5 fruit fly cellular contexts compared by ENCODE assay signal in the genomic region with DNA sequence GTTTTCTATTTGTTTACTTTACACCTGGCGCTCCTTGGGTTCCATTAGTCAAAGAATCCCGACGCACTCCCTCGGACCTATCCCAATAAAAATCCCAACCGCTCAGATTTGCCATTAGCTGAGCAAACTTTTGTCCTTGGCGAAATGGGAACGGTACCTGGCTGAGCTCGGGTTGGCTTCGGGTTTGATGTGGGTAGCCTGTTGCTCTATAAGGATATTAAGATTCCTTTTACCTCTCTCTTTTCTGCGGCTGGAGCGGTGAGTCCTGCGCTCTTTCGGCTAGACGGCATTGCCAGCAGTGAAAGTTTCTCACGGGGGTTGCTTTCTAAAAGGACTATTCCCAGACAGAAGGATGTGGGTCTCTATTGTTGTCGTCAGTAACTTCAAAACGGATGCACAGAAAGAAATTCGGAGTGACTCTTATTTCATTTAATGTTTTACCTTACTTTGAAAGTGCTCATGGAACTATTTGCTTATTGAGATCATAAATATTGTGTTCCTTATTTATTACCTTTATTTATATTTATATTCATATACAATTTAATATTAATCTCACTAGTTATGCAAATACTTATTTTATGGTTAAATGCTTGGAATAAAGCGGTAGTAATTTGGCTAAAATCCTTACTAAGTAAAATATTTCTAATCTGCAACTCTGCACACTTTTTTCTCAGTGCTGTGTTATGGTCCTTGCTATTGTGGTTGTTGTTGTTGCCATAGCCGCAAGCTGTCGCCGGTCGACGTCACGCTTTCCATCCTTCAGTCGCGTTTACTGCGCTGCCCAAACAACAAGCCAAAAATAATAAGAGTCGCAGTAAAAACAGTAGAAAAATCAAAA.
TF ChIP-seq lines count a peak whose summit lies in the region.

CG5910 (plus strand) TSS at position 788 of the 838 bp plus-strand sequence.

- peak; percentile 36 for TF ChIP-seq CTCF in whole organism, embryonic (GFP tag; optimal IDR thresholded peaks at IDR 0.05; lab: Kevin White, UChicago)

TF ChIP-seq in whole organism, adult, 20 proteins besides CTCF, POLR2A, EP300 and RAD21:
- no peak for TF ChIP-seq CG5204 (GFP tag; optimal IDR thresholded peaks at IDR 0.05; lab: Kevin White, UChicago)
- TF ChIP-seq cnc (optimal IDR thresholded peaks at IDR 0.05; lab: Kevin White, UChicago), result no peak
- TF ChIP-seq CG1620 (GFP tag; optimal IDR thresholded peaks at IDR 0.05; lab: Kevin White, UChicago), result no peak
- peak; percentile 18 for TF ChIP-seq CG14711 (tag; optimal IDR thresholded peaks at IDR 0.05; lab: Kevin White, UChicago)
- peak; percentile 7 for TF ChIP-seq CG7045 (GFP tag; optimal IDR thresholded peaks at IDR 0.05; lab: Kevin White, UChicago)
- no peak for TF ChIP-seq Mnt (GFP tag; optimal IDR thresholded peaks at IDR 0.05; lab: Kevin White, UChicago)
- no peak for TF ChIP-seq cic (GFP tag; optimal IDR thresholded peaks at IDR 0.05; lab: Kevin White, UChicago)
- TF ChIP-seq pad (GFP tag; optimal IDR thresholded peaks at IDR 0.05; lab: Kevin White, UChicago), result no peak
- no peak for TF ChIP-seq kay (GFP tag; lab: Kevin White, UChicago; ENCODE audit: borderline replicate concordance)
- no peak for TF ChIP-seq CG12768 (GFP tag; optimal IDR thresholded peaks at IDR 0.05; lab: Kevin White, UChicago)
- no peak for TF ChIP-seq Clk (GFP tag; optimal IDR thresholded peaks at IDR 0.05; lab: Kevin White, UChicago)
- no peak for TF ChIP-seq Hr96 (GFP tag; optimal IDR thresholded peaks at IDR 0.05; lab: Kevin White, UChicago)
- TF ChIP-seq CG33017 (tag; optimal IDR thresholded peaks at IDR 0.05; lab: Kevin White, UChicago), result no peak
- no peak for TF ChIP-seq CG7101 (tag; optimal IDR thresholded peaks at IDR 0.05; lab: Kevin White, UChicago)
- TF ChIP-seq bab1 (GFP tag; optimal IDR thresholded peaks at IDR 0.05; lab: Kevin White, UChicago), result no peak
- TF ChIP-seq tj (GFP tag; optimal IDR thresholded peaks at IDR 0.05; lab: Kevin White, UChicago), result no peak

TF ChIP-seq in whole organism, embryonic, 481 proteins besides CTCF, POLR2A, EP300 and RAD21 (continues in another document):
- no peak for TF ChIP-seq Mes4 (GFP tag; optimal IDR thresholded peaks at IDR 0.05; lab: Kevin White, UChicago)
- TF ChIP-seq jumu (GFP tag; optimal IDR thresholded peaks at IDR 0.05; lab: Kevin White, UChicago), result no peak
- TF ChIP-seq CG32767 (GFP tag; IDR thresholded peaks at IDR 0.05; lab: Robert Waterston, UW), result peak; percentile 74
- no peak for TF ChIP-seq CG7963 (GFP tag; IDR thresholded peaks at IDR 0.05; lab: Robert Waterston, UW; ENCODE audit: partially characterized antibody)
- TF ChIP-seq CG6654 (GFP tag; optimal IDR thresholded peaks at IDR 0.05; lab: Kevin White, UChicago), result peak; percentile 60
- TF ChIP-seq Oaz (GFP tag; IDR thresholded peaks at IDR 0.05; lab: Robert Waterston, UW), result peak; percentile 50; the same call in 1 of the 2 replicates
- no peak for TF ChIP-seq prd (optimal IDR thresholded peaks at IDR 0.05; lab: Kevin White, UChicago)
- TF ChIP-seq prd (GFP tag; IDR thresholded peaks at IDR 0.05; lab: Robert Waterston, UW), result peak; percentile 82
- peak; percentile 81 for TF ChIP-seq CrebB (tag; optimal IDR thresholded peaks at IDR 0.05; lab: Kevin White, UChicago)
- no peak for TF ChIP-seq CG1832 (GFP tag; optimal IDR thresholded peaks at IDR 0.05; lab: Kevin White, UChicago)
- peak; percentile 84 for TF ChIP-seq row (GFP tag; IDR thresholded peaks at IDR 0.05; lab: Robert Waterston, UW)
- peak; percentile 87 for TF ChIP-seq CG8388 (GFP tag; optimal IDR thresholded peaks at IDR 0.05; lab: Kevin White, UChicago)
- peak; percentile 78 for TF ChIP-seq CG3407 (GFP tag; optimal IDR thresholded peaks at IDR 0.05; lab: Kevin White, UChicago)
- peak; percentile 81 for TF ChIP-seq sens (GFP tag; lab: Kevin White, UChicago)
- TF ChIP-seq CG4424 (GFP tag; optimal IDR thresholded peaks at IDR 0.05; lab: Kevin White, UChicago), result peak; percentile 88
- TF ChIP-seq ERR (GFP tag; optimal IDR thresholded peaks at IDR 0.05; lab: Kevin White, UChicago), result no peak
- TF ChIP-seq bab2 (GFP tag; optimal IDR thresholded peaks at IDR 0.05; lab: Kevin White, UChicago), result peak; percentile 7

TF ChIP-seq in whole organism, prepupa, 60 proteins besides CTCF, POLR2A, EP300 and RAD21 (continues in another document):
- TF ChIP-seq CG9139 (GFP tag; optimal IDR thresholded peaks at IDR 0.05; lab: Kevin White, UChicago) (no peak), CG31627 (GFP tag; optimal IDR thresholded peaks at IDR 0.05; lab: Kevin White, UChicago) (peak; percentile 27), topi (GFP tag; optimal IDR thresholded peaks at IDR 0.05; lab: Kevin White, UChicago) (no peak), Blimp-1 (GFP tag; optimal IDR thresholded peaks at IDR 0.05; lab: Kevin White, UChicago) (no peak), fd85E (GFP tag; optimal IDR thresholded peaks at IDR 0.05; lab: Kevin White, UChicago) (no peak), CG3032 (tag; optimal IDR thresholded peaks at IDR 0.05; lab: Kevin White, UChicago) (peak; percentile 86), Gug (GFP tag; IDR thresholded peaks at IDR 0.05; lab: Robert Waterston, UW) (no peak), CG6163 (GFP tag; IDR thresholded peaks at IDR 0.05; lab: Robert Waterston, UW) (peak; percentile 61; the same call in 1 of the 3 replicates), CG6276 (GFP tag; optimal IDR thresholded peaks at IDR 0.05; lab: Kevin White, UChicago) (no peak), CG1621 (tag; optimal IDR thresholded peaks at IDR 0.05; lab: Kevin White, UChicago) (no peak), CG16779 (tag; optimal IDR thresholded peaks at IDR 0.05; lab: Kevin White, UChicago) (no peak), fd59A (GFP tag; optimal IDR thresholded peaks at IDR 0.05; lab: Kevin White, UChicago) (peak; percentile 64), ss (GFP tag; optimal IDR thresholded peaks at IDR 0.05; lab: Kevin White, UChicago) (no peak), CG6808 (GFP tag; optimal IDR thresholded peaks at IDR 0.05; lab: Kevin White, UChicago) (no peak), CG15336 (GFP tag; IDR thresholded peaks at IDR 0.05; lab: Robert Waterston, UW) (peak; percentile 61), vri (GFP tag; optimal IDR thresholded peaks at IDR 0.05; lab: Kevin White, UChicago) (no peak), Sox15 (GFP tag; optimal IDR thresholded peaks at IDR 0.05; lab: Kevin White, UChicago) (peak; percentile 40), CG7368 (GFP tag; optimal IDR thresholded peaks at IDR 0.05; lab: Kevin White, UChicago) (no peak)

TF ChIP-seq in whole organism, pupa, 21 proteins besides CTCF, POLR2A, EP300 and RAD21:
- peak; percentile 79 for TF ChIP-seq Snoo (tag; optimal IDR thresholded peaks at IDR 0.05; lab: Kevin White, UChicago)
- peak; percentile 92 for TF ChIP-seq CG8159 (tag; optimal IDR thresholded peaks at IDR 0.05; lab: Kevin White, UChicago)
- TF ChIP-seq CG32121 (GFP tag; IDR thresholded peaks at IDR 0.05; lab: Robert Waterston, UW), result peak; percentile 26; the same call in 1 of the 2 replicates
- TF ChIP-seq EcR (GFP tag; optimal IDR thresholded peaks at IDR 0.05; lab: Kevin White, UChicago), result no peak
- TF ChIP-seq CG13204 (GFP tag; optimal IDR thresholded peaks at IDR 0.05; lab: Kevin White, UChicago), result no peak
- peak; percentile 84 for TF ChIP-seq CG9948 (tag; optimal IDR thresholded peaks at IDR 0.05; lab: Kevin White, UChicago)
- peak; percentile 50 for TF ChIP-seq gl (tag; optimal IDR thresholded peaks at IDR 0.05; lab: Kevin White, UChicago)
- TF ChIP-seq D1 (tag; optimal IDR thresholded peaks at IDR 0.05; lab: Kevin White, UChicago), result no peak
- peak; percentile 73 for TF ChIP-seq CG34367 (tag; optimal IDR thresholded peaks at IDR 0.05; lab: Kevin White, UChicago)
- TF ChIP-seq CG15710 (tag; optimal IDR thresholded peaks at IDR 0.05; lab: Kevin White, UChicago), result peak; percentile 84
- peak; percentile 80 for TF ChIP-seq CG17806 (tag; optimal IDR thresholded peaks at IDR 0.05; lab: Kevin White, UChicago)

TF ChIP-seq in whole organism, wandering third instar larva, 38 proteins besides CTCF, POLR2A, EP300 and RAD21 (continues in another document):
- TF ChIP-seq Dif (GFP tag; optimal IDR thresholded peaks at IDR 0.05; lab: Kevin White, UChicago; ENCODE audit: partially characterized antibody), result no peak
- TF ChIP-seq rgr (GFP tag; optimal IDR thresholded peaks at IDR 0.05; lab: Kevin White, UChicago), result peak; percentile 63
- no peak for TF ChIP-seq Dfd (GFP tag; optimal IDR thresholded peaks at IDR 0.05; lab: Kevin White, UChicago)
- no peak for TF ChIP-seq Mio (GFP tag; optimal IDR thresholded peaks at IDR 0.05; lab: Kevin White, UChicago)
- TF ChIP-seq fru (GFP tag; optimal IDR thresholded peaks at IDR 0.05; lab: Kevin White, UChicago), result no peak
- TF ChIP-seq CG9705 (GFP tag; optimal IDR thresholded peaks at IDR 0.05; lab: Kevin White, UChicago), result peak; percentile 58
- no peak for TF ChIP-seq Vsx2 (GFP tag; optimal IDR thresholded peaks at IDR 0.05; lab: Kevin White, UChicago; ENCODE audit: partially characterized antibody)
- TF ChIP-seq usp (GFP tag; optimal IDR thresholded peaks at IDR 0.05; lab: Kevin White, UChicago), result no peak
- TF ChIP-seq Hr83 (GFP tag; optimal IDR thresholded peaks at IDR 0.05; lab: Kevin White, UChicago; ENCODE audit: poor library complexity, severe bottlenecking), result no peak
- TF ChIP-seq CG32264 (GFP tag; optimal IDR thresholded peaks at IDR 0.05; lab: Kevin White, UChicago), result no peak
- TF ChIP-seq HLH106 (tag; optimal IDR thresholded peaks at IDR 0.05; lab: Kevin White, UChicago), result peak; percentile 78
- TF ChIP-seq h (GFP tag; optimal IDR thresholded peaks at IDR 0.05; lab: Kevin White, UChicago), result peak; percentile 55
- no peak for TF ChIP-seq lola (GFP tag; optimal IDR thresholded peaks at IDR 0.05; lab: Kevin White, UChicago)
- TF ChIP-seq woc (GFP tag; optimal IDR thresholded peaks at IDR 0.05; lab: Kevin White, UChicago), result peak; percentile 2
- peak; percentile 69 for TF ChIP-seq OdsH (GFP tag; optimal IDR thresholded peaks at IDR 0.05; lab: Kevin White, UChicago)
- TF ChIP-seq Rel (GFP tag; optimal IDR thresholded peaks at IDR 0.05; lab: Kevin White, UChicago), result no peak
- peak; percentile 20 for TF ChIP-seq Rel (tag; optimal IDR thresholded peaks at IDR 0.05; lab: Kevin White, UChicago)
- TF ChIP-seq Myc (optimal IDR thresholded peaks at IDR 0.05; lab: Kevin White, UChicago), result no peak
- TF ChIP-seq sage (GFP tag; optimal IDR thresholded peaks at IDR 0.05; lab: Kevin White, UChicago), result no peak
- TF ChIP-seq psq (GFP tag; optimal IDR thresholded peaks at IDR 0.05; lab: Kevin White, UChicago), result peak; percentile 64
- TF ChIP-seq CrebA (GFP tag; optimal IDR thresholded peaks at IDR 0.05; lab: Kevin White, UChicago; ENCODE audit: borderline replicate concordance), result no peak
- TF ChIP-seq sv (GFP tag; optimal IDR thresholded peaks at IDR 0.05; lab: Kevin White, UChicago), result peak; percentile 50
- no peak for TF ChIP-seq jim (GFP tag; optimal IDR thresholded peaks at IDR 0.05; lab: Kevin White, UChicago)
- TF ChIP-seq Hnf4 (GFP tag; optimal IDR thresholded peaks at IDR 0.05; lab: Kevin White, UChicago), result no peak
- no peak for TF ChIP-seq Hr78 (GFP tag; optimal IDR thresholded peaks at IDR 0.05; lab: Kevin White, UChicago)
- peak; percentile 1 for TF ChIP-seq ey (GFP tag; optimal IDR thresholded peaks at IDR 0.05; lab: Kevin White, UChicago)
- TF ChIP-seq pan (optimal IDR thresholded peaks at IDR 0.05; lab: Kevin White, UChicago), result no peak
